Fruit fly (Drosophila melanogaster): ENCODE measurements around the gene Vps24.

The Vps24 gene

DNA sequence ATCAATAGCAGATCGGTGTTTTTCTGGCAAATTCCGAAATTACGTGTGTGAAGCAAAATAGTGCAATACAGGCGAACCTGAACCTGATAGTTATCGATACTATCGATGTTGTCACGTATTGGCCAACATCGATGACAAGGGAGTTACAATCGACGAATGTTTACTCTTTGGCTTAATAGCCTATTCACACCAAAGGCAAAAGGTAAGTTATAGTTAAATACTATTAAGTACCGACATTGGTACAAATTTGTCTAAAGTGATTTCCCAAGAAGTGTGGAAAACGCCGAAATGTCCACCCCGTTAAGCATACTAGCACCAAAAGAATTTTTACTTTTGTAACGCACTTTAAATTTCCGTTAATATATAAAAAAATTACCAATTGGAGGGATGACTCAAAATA, 23.2 kb upstream of the Vps24 start, which contains the start of gene CG9776 (continued):
- peak; percentile 66 for TF ChIP-seq Bteb2 (GFP tag; optimal IDR thresholded peaks at IDR 0.05)
- peak; percentile 72 for TF ChIP-seq ci (GFP tag; IDR thresholded peaks at IDR 0.05)
- peak; percentile 97 for TF ChIP-seq CG14860 (GFP tag; IDR thresholded peaks at IDR 0.05; ENCODE audit: partially characterized antibody)
- TF ChIP-seq CG15011 (GFP tag; optimal IDR thresholded peaks at IDR 0.05): no peak
- no peak for TF ChIP-seq CG10274 (GFP tag; optimal IDR thresholded peaks at IDR 0.05)
- TF ChIP-seq aop (GFP tag; IDR thresholded peaks at IDR 0.05): 0 out of 2 replicates have a peak, but pooled peaks have one; percentile 14
- TF ChIP-seq grn (GFP tag; optimal IDR thresholded peaks at IDR 0.05): no peak
- TF ChIP-seq onecut (GFP tag; IDR thresholded peaks at IDR 0.05): peak; percentile 33; the same call in 1 of the 2 replicates
- TF ChIP-seq ac (GFP tag; optimal IDR thresholded peaks at IDR 0.05): no peak
- no peak for TF ChIP-seq sima (GFP tag; optimal IDR thresholded peaks at IDR 0.05)
- TF ChIP-seq vnd (GFP tag; IDR thresholded peaks at IDR 0.05; ENCODE audit: partially characterized antibody): peak; percentile 97
- TF ChIP-seq CG2678 (tag; optimal IDR thresholded peaks at IDR 0.05): no peak
- peak; percentile 78 for TF ChIP-seq slbo (GFP tag; IDR thresholded peaks at IDR 0.05)
- no peak for TF ChIP-seq org-1 (GFP tag; optimal IDR thresholded peaks at IDR 0.05)
- no peak for TF ChIP-seq hth (optimal IDR thresholded peaks at IDR 0.05)
- TF ChIP-seq B-H1 (GFP tag; IDR thresholded peaks at IDR 0.05): peak; percentile 48; the same call in 2 of the 3 replicates
- TF ChIP-seq tll (GFP tag; optimal IDR thresholded peaks at IDR 0.05): peak in 1 of 2 experiments; percentile 28
- no peak for TF ChIP-seq CG43689 (GFP tag; IDR thresholded peaks at IDR 0.05)
- TF ChIP-seq CG2116 (GFP tag; optimal IDR thresholded peaks at IDR 0.05): peak; percentile 85
- no peak for TF ChIP-seq CG5180 (GFP tag; optimal IDR thresholded peaks at IDR 0.05)
- TF ChIP-seq CG4404 (GFP tag; IDR thresholded peaks at IDR 0.05): no peak
- peak; percentile 52 for TF ChIP-seq ind (GFP tag; optimal IDR thresholded peaks at IDR 0.05)
- no peak for TF ChIP-seq CG8388 (GFP tag; optimal IDR thresholded peaks at IDR 0.05)
- TF ChIP-seq NFAT (GFP tag; IDR thresholded peaks at IDR 0.05): peak; percentile 43; the same call in 1 of the 2 replicates
- TF ChIP-seq CG6689 (GFP tag; IDR thresholded peaks at IDR 0.05): no peak
- peak; percentile 20 for TF ChIP-seq psq (GFP tag; optimal IDR thresholded peaks at IDR 0.05)
- TF ChIP-seq CG14441 (GFP tag; IDR thresholded peaks at IDR 0.05): no peak; the same call in 1 of the 2 replicates
- TF ChIP-seq sisA (GFP tag; IDR thresholded peaks at IDR 0.05): no peak; the same call in 1 of the 2 replicates
- TF ChIP-seq CG6272 (GFP tag; IDR thresholded peaks at IDR 0.05): 0 out of 2 replicates have a peak, but pooled peaks have one; percentile 58
- TF ChIP-seq salm (tag; optimal IDR thresholded peaks at IDR 0.05): no peak
- TF ChIP-seq CG31224 (GFP tag; IDR thresholded peaks at IDR 0.05): peak; percentile 44
- peak; percentile 40 for TF ChIP-seq CG8944 (GFP tag; optimal IDR thresholded peaks at IDR 0.05)
- peak; percentile 65 for TF ChIP-seq CG16863 (GFP tag; optimal IDR thresholded peaks at IDR 0.05)
- peak; percentile 70 for TF ChIP-seq CG32532 (GFP tag; IDR thresholded peaks at IDR 0.05)
- no peak for TF ChIP-seq CG12219 (GFP tag; optimal IDR thresholded peaks at IDR 0.05)
- peak in 1 of 2 experiments; percentile 7 for TF ChIP-seq insv (GFP tag; optimal IDR thresholded peaks at IDR 0.05)
- TF ChIP-seq rib (GFP tag; IDR thresholded peaks at IDR 0.05): peak; percentile 53; the same call in 1 of the 2 replicates
- no peak for TF ChIP-seq ro (GFP tag; IDR thresholded peaks at IDR 0.05)
- TF ChIP-seq Spps (tag; optimal IDR thresholded peaks at IDR 0.05): no peak
- TF ChIP-seq CG6791 (GFP tag; IDR thresholded peaks at IDR 0.05; ENCODE audit: partially characterized antibody): peak; percentile 99
- peak; percentile 75 for TF ChIP-seq Dbx (GFP tag; IDR thresholded peaks at IDR 0.05)
- TF ChIP-seq CG11093 (GFP tag; IDR thresholded peaks at IDR 0.05): 0 out of 3 replicates have a peak, but pooled peaks have one; percentile 13
- TF ChIP-seq CG10366 (GFP tag; IDR thresholded peaks at IDR 0.05): peak; percentile 53
- TF ChIP-seq maf-S (GFP tag; optimal IDR thresholded peaks at IDR 0.05): peak; percentile 33
- peak; percentile 98 for TF ChIP-seq knrl (GFP tag; IDR thresholded peaks at IDR 0.05; ENCODE audit: partially characterized antibody)
- TF ChIP-seq Dip3 (GFP tag; optimal IDR thresholded peaks at IDR 0.05): peak; percentile 57
- peak; percentile 44 for TF ChIP-seq Mad (GFP tag; optimal IDR thresholded peaks at IDR 0.05)
- TF ChIP-seq Trl (optimal IDR thresholded peaks at IDR 0.05): no peak
- peak; percentile 75 for TF ChIP-seq Trl (GFP tag; optimal IDR thresholded peaks at IDR 0.05)
- no peak for TF ChIP-seq HLHmδ (GFP tag; optimal IDR thresholded peaks at IDR 0.05)
- no peak for TF ChIP-seq Lpt (GFP tag; optimal IDR thresholded peaks at IDR 0.05)
- no peak for TF ChIP-seq CG16815 (GFP tag; optimal IDR thresholded peaks at IDR 0.05)
